Fruit fly (Drosophila melanogaster): ENCODE results near the gene spir.

DNA sequence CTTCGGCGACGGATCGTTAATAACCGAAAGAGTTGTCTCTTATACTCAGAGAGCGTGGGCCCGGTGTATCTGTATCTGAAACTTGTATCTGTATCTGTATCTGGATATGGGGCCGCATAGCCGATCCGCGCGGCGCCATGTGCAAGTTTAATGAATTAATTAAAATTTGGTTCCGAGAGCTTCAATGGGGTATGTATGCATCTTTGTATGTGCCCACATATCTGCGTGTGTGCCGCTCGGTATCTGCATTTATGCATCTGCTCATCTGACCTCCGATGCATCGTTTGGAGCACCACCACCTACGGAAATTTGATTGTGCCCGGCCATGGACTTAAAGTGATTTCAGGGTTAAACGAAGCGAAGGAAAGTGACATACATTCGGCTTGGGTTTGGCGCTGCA lies 41.7 kb downstream of the spir start:
- TF ChIP-seq CG10267 (tag; optimal IDR thresholded peaks at IDR 0.05) (no peak), oc (tag; optimal IDR thresholded peaks at IDR 0.05) (no peak), dimm (GFP tag; IDR thresholded peaks at IDR 0.05) (no peak), Antp (GFP tag; optimal IDR thresholded peaks at IDR 0.05) (no peak), MESR4 (GFP tag; optimal IDR thresholded peaks at IDR 0.05) (no peak), cwo (GFP tag; optimal IDR thresholded peaks at IDR 0.05) (no peak)

Measured in whole organism, embryonic.